Worm (Caenorhabditis elegans): ENCODE results near the gene srz-14.

srz-14 gene

ce11 chrV:16218522-16218921, 35.1 kb downstream of the srz-14 start, which contains the start of gene F11A5.15:
Gene F11A5.15, minus strand, starts transcription at chrV:16218622.
- TF ChIP-seq sma-9 (GFP tag; optimal IDR thresholded peaks at IDR 0.05) = no peak
- TF ChIP-seq sma-9 (tag; optimal IDR thresholded peaks at IDR 0.05) = no peak
- no peak for TF ChIP-seq skn-1 (tag; optimal IDR thresholded peaks at IDR 0.05)
- TF ChIP-seq zag-1 (tag; optimal IDR thresholded peaks at IDR 0.05) = no peak
- TF ChIP-seq nhr-129 (tag; optimal IDR thresholded peaks at IDR 0.05) = no peak
- no peak for TF ChIP-seq ztf-1 (GFP tag; conservative IDR thresholded peaks at IDR 0.05)

ce11 chrV:16218972-16219757, 35.7 kb downstream of the srz-14 start, which contains the start of gene glc-1:
Gene glc-1, plus strand, starts transcription at chrV:16219634.
- peak; percentile 36 for TF ChIP-seq sma-9 (GFP tag; optimal IDR thresholded peaks at IDR 0.05)
- no peak for TF ChIP-seq sma-9 (tag; optimal IDR thresholded peaks at IDR 0.05)
- no peak for TF ChIP-seq snpc-4 (tag; optimal IDR thresholded peaks at IDR 0.05)
- no peak for TF ChIP-seq nhr-6 (tag; optimal IDR thresholded peaks at IDR 0.05)
- TF ChIP-seq unc-39 (tag; optimal IDR thresholded peaks at IDR 0.05) = no peak
- TF ChIP-seq skn-1 (tag; optimal IDR thresholded peaks at IDR 0.05) = no peak
- TF ChIP-seq nhr-10 (tag; optimal IDR thresholded peaks at IDR 0.05) = no peak
- TF ChIP-seq F13H6.1 (tag; optimal IDR thresholded peaks at IDR 0.05) = no peak
- TF ChIP-seq ztf-11 (tag; optimal IDR thresholded peaks at IDR 0.05) = no peak

DNA sequence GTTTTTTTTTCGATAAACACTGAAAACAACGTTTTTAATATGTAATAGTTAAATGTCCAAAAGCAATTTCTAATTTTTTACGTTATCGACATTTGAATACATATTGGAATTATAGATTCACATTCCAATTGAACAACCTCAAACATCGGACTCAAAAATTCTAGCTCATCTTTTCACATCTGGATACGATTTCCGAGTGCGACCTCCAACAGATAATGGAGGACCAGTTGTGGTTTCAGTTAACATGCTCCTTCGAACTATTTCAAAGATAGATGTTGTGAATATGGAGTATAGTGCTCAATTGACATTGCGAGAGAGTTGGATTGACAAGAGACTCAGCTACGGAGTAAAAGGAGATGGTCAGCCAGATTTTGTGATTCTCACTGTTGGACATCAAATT, 36.6 kb downstream of the srz-14 start:
- TF ChIP-seq nhr-77 (tag; optimal IDR thresholded peaks at IDR 0.05) = no peak
- TF ChIP-seq elt-3 (tag; optimal IDR thresholded peaks at IDR 0.05) = no peak
- no peak for TF ChIP-seq skn-1 (tag; optimal IDR thresholded peaks at IDR 0.05)
- TF ChIP-seq unc-62 (GFP tag; optimal IDR thresholded peaks at IDR 0.05) = no peak
- TF ChIP-seq sma-3 (GFP tag; optimal IDR thresholded peaks at IDR 0.05) = no peak
- no peak for TF ChIP-seq ztf-1 (GFP tag; conservative IDR thresholded peaks at IDR 0.05)
- TF ChIP-seq ama-1 (optimal IDR thresholded peaks at IDR 0.05) = no peak

DNA sequence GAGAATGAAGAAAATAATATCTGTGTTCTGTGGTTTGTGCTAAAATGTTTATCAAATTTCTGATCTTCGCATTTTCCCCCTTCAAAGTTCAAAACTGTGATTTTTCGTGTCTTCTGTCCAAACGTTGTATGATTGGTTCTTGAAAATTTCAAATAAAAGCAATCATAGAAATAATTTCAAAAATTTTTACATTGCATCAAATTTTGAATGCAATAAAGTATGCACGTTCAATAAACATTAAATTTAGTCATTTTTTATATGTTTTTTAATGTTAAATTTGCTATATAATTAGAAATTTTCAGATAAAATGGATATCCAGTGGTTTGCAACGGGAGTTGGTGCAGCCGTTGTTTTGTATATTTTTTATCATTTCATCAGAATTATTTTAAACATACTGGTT, 40.6 kb downstream of the srz-14 start, which contains the start of gene stdh-2:
Gene stdh-2, plus strand, starts transcription at position 301 of the 400 bp plus-strand sequence.
- no peak for TF ChIP-seq nhr-23 (tag; optimal IDR thresholded peaks at IDR 0.05)
- no peak for TF ChIP-seq fos-1 (tag; optimal IDR thresholded peaks at IDR 0.05)
- no peak for TF ChIP-seq F13H6.1 (tag; optimal IDR thresholded peaks at IDR 0.05)
- no peak for TF ChIP-seq egl-27 (tag; optimal IDR thresholded peaks at IDR 0.05)
- no peak for TF ChIP-seq snpc-4 (tag; optimal IDR thresholded peaks at IDR 0.05)
- TF ChIP-seq nhr-77 (tag; optimal IDR thresholded peaks at IDR 0.05) = no peak
- TF ChIP-seq unc-62 (GFP tag; optimal IDR thresholded peaks at IDR 0.05) = no peak
- no peak for TF ChIP-seq lin-13 (GFP tag; optimal IDR thresholded peaks at IDR 0.05)
- TF ChIP-seq sem-4 (tag; optimal IDR thresholded peaks at IDR 0.05) = no peak
- no peak for TF ChIP-seq nhr-129 (tag; optimal IDR thresholded peaks at IDR 0.05)
- TF ChIP-seq ceh-82 (tag; optimal IDR thresholded peaks at IDR 0.05) = no peak
- no peak for TF ChIP-seq lin-11 (tag; optimal IDR thresholded peaks at IDR 0.05)
- no peak for TF ChIP-seq ztf-1 (GFP tag; conservative IDR thresholded peaks at IDR 0.05)
- TF ChIP-seq unc-39 (tag; optimal IDR thresholded peaks at IDR 0.05) = no peak
- no peak for TF ChIP-seq ztf-11 (tag; optimal IDR thresholded peaks at IDR 0.05)
- no peak for TF ChIP-seq nhr-25 (tag; optimal IDR thresholded peaks at IDR 0.05)
- no peak for TF ChIP-seq zag-1 (tag; optimal IDR thresholded peaks at IDR 0.05)
- no peak for TF ChIP-seq ztf-4 (tag; optimal IDR thresholded peaks at IDR 0.05)
- no peak for TF ChIP-seq mab-5 (tag; optimal IDR thresholded peaks at IDR 0.05)
- TF ChIP-seq mdl-1 (tag; optimal IDR thresholded peaks at IDR 0.05) = no peak

DNA sequence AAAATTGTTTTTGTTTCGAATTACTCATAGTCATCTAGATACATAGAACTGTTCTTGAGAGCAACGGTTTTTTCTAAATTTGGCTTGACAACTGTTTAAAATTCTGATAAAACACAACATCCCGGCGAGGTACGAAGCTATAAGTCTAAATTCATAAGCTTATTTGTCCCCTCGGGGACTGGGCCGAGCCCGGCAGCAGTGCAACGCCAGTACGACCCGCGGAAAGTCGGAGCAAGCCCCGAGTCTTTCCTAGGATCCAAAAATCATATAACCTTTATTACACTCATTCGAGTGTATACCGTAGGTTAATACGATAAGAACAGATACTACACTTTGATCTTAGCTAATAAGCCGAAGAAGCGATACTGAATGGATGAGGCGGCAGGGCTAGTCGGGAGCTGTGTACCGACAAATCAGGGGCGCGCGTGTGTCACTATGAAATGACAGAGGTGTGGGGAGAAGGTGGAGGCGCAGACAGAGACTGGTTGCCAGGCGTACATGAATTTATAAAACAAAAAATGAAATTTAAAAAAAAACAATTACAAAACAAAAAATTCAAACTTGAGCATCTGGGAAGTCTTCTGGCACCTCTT, 42.2 kb downstream of the srz-14 start:
- TF ChIP-seq unc-55 (GFP tag; optimal IDR thresholded peaks at IDR 0.05) = no peak
- TF ChIP-seq snpc-4 (tag; optimal IDR thresholded peaks at IDR 0.05) = peak; percentile 21
- TF ChIP-seq aly-2 (tag; optimal IDR thresholded peaks at IDR 0.05) = no peak
- no peak for TF ChIP-seq ama-1 (optimal IDR thresholded peaks at IDR 0.05)
- TF ChIP-seq egl-27 (tag; optimal IDR thresholded peaks at IDR 0.05) = no peak
- peak; percentile 1 for TF ChIP-seq sma-9 (GFP tag; optimal IDR thresholded peaks at IDR 0.05)
- TF ChIP-seq sma-9 (tag; optimal IDR thresholded peaks at IDR 0.05) = no peak

ce11 chrV:16226581-16226980, 43.1 kb downstream of the srz-14 start, which contains the start of gene F11A5.13:
Gene F11A5.13, minus strand, starts transcription at chrV:16226681.
- no peak for TF ChIP-seq unc-39 (tag; optimal IDR thresholded peaks at IDR 0.05)
- no peak for TF ChIP-seq unc-62 (GFP tag; optimal IDR thresholded peaks at IDR 0.05)
- no peak for TF ChIP-seq nhr-12 (tag; optimal IDR thresholded peaks at IDR 0.05)
- no peak for TF ChIP-seq ztf-1 (GFP tag; conservative IDR thresholded peaks at IDR 0.05)
- no peak for TF ChIP-seq sma-3 (GFP tag; optimal IDR thresholded peaks at IDR 0.05)
- TF ChIP-seq R02D3.7 (tag; optimal IDR thresholded peaks at IDR 0.05) = no peak
- no peak for TF ChIP-seq snpc-4 (tag; optimal IDR thresholded peaks at IDR 0.05)
- no peak for TF ChIP-seq egl-27 (tag; optimal IDR thresholded peaks at IDR 0.05)
- TF ChIP-seq unc-55 (GFP tag; optimal IDR thresholded peaks at IDR 0.05) = no peak
- no peak for TF ChIP-seq mdl-1 (tag; optimal IDR thresholded peaks at IDR 0.05)
- no peak for TF ChIP-seq lsy-2 (tag; optimal IDR thresholded peaks at IDR 0.05)
- TF ChIP-seq gmeb-1 (tag; optimal IDR thresholded peaks at IDR 0.05) = no peak
